Fruit fly (Drosophila melanogaster) whole organism, embryonic: ENCODE results near the gene PRL-1.

Source experiments
- Antp ChIP-seq: fragments of 200-800 bp; sonication (Bioruptor generic); optimal IDR thresholded peaks from 3 replicates; lab custom pipeline; 2016; ENCODE audit warnings: missing biosample characterization, missing genetic modification characterization
- Awh ChIP-seq: fragments of 200-800 bp; sonication (Bioruptor generic); IDR thresholded peaks from 2 replicates; pipeline ENCODE4, ENCODE4 v1.3.6; 2022; ENCODE audit warnings: missing biosample characterization, missing genetic modification characterization
- B-H2 ChIP-seq: fragments of 200-800 bp; sonication (Bioruptor generic); optimal IDR thresholded peaks from 2 replicates; lab custom pipeline; 2018; ENCODE audit warnings: missing biosample characterization, mild to moderate bottlenecking, missing genetic modification characterization
- Bgb ChIP-seq: fragments of 200-800 bp; sonication (Bioruptor generic); IDR thresholded peaks from 2 replicates; pipeline ENCODE4 v1.3.6; 2022; ENCODE audit warnings: missing biosample characterization, missing genetic modification characterization; ENCODE audit not compliant: partially characterized antibody
- CG10431 ChIP-seq: fragments of 200-800 bp; sonication (Bioruptor generic); optimal IDR thresholded peaks from 3 replicates; lab custom pipeline; 2018; ENCODE audit warnings: missing biosample characterization, mild to moderate bottlenecking, missing genetic modification characterization
- CG11247 ChIP-seq: fragments of 200-800 bp; sonication (Bioruptor generic); IDR thresholded peaks from 2 replicates; pipeline ENCODE4 v1.3.6; 2022; ENCODE audit warnings: missing biosample characterization, missing genetic modification characterization
- CG11696 ChIP-seq: fragments of 200-800 bp; sonication (Bioruptor generic); IDR thresholded peaks from 2 replicates; pipeline ENCODE4 v1.3.6; 2022; ENCODE audit warnings: missing biosample characterization, missing genetic modification characterization
- CG12104 ChIP-seq: fragments of 200-800 bp; sonication (Bioruptor generic); optimal IDR thresholded peaks from 3 replicates; lab custom pipeline; 2016; ENCODE audit warnings: missing biosample characterization, missing genetic modification characterization
- CG12299 ChIP-seq: fragments of 200-800 bp; sonication (Bioruptor generic); optimal IDR thresholded peaks from 2 replicates; lab custom pipeline; 2018; ENCODE audit warnings: missing biosample characterization, mild to moderate bottlenecking, missing genetic modification characterization
- CG13123 ChIP-seq: fragments of 200-800 bp; sonication (Bioruptor generic); optimal IDR thresholded peaks from 2 replicates; lab custom pipeline; 2016; ENCODE audit warnings: missing biosample characterization, missing genetic modification characterization
- CG1529 ChIP-seq: fragments of 200-800 bp; sonication (Bioruptor generic); optimal IDR thresholded peaks from 3 replicates; lab custom pipeline; 2018; ENCODE audit warnings: missing biosample characterization, missing genetic modification characterization
- CG1603 ChIP-seq: fragments of 200-800 bp; sonication (Bioruptor generic); optimal IDR thresholded peaks from 2 replicates; lab custom pipeline; 2019; ENCODE audit warnings: missing biosample characterization, mild to moderate bottlenecking, missing genetic modification characterization, moderate library complexity
- CG16779 ChIP-seq: fragments of 200-800 bp; sonication (Bioruptor generic); IDR thresholded peaks from 2 replicates; pipeline ENCODE4 v1.3.6; 2022; ENCODE audit warnings: missing biosample characterization, missing genetic modification characterization
- CG17186 ChIP-seq: fragments of 200-800 bp; sonication (Bioruptor generic); optimal IDR thresholded peaks from 3 replicates; lab custom pipeline; 2017; ENCODE audit warnings: missing biosample characterization, missing genetic modification reagents, missing genetic modification characterization
- CG17912 ChIP-seq: fragments of 200-800 bp; sonication (Bioruptor generic); optimal IDR thresholded peaks from 2 replicates; lab custom pipeline; 2018; ENCODE audit warnings: missing biosample characterization, mild to moderate bottlenecking, missing genetic modification characterization
- CG18476 ChIP-seq: fragments of 200-800 bp; sonication (Bioruptor generic); optimal IDR thresholded peaks from 2 replicates; lab custom pipeline; 2016; ENCODE audit warnings: missing biosample characterization, mild to moderate bottlenecking, missing genetic modification characterization
- CG3065 ChIP-seq: fragments of 200-800 bp; sonication (Bioruptor generic); optimal IDR thresholded peaks from 2 replicates; lab custom pipeline; 2016; ENCODE audit warnings: missing biosample characterization, missing genetic modification characterization
- CG31388 ChIP-seq: fragments of 200-800 bp; sonication (Bioruptor generic); optimal IDR thresholded peaks from 2 replicates; lab custom pipeline; 2016; ENCODE audit warnings: missing biosample characterization, missing genetic modification characterization
- CG3163 ChIP-seq: fragments of 200-800 bp; sonication (Bioruptor generic); optimal IDR thresholded peaks from 3 replicates; lab custom pipeline; 2016; ENCODE audit warnings: missing biosample characterization, missing genetic modification characterization
- CG32532 ChIP-seq: fragments of 200-800 bp; sonication (Bioruptor generic); IDR thresholded peaks from 2 replicates; pipeline ENCODE4 v1.3.6; 2022; ENCODE audit warnings: missing biosample characterization, missing genetic modification characterization
- CG4820 ChIP-seq: fragments of 200-800 bp; sonication (Bioruptor generic); optimal IDR thresholded peaks from 3 replicates; lab custom pipeline; 2016; ENCODE audit warnings: missing biosample characterization, missing genetic modification characterization
- CG7786 ChIP-seq: fragments of 200-800 bp; sonication (Bioruptor generic); optimal IDR thresholded peaks from 2 replicates; lab custom pipeline; 2016; ENCODE audit warnings: missing biosample characterization, missing genetic modification characterization
- CG8388 ChIP-seq: fragments of 200-800 bp; sonication (Bioruptor generic); optimal IDR thresholded peaks from 2 replicates; lab custom pipeline; 2019; ENCODE audit warnings: missing biosample characterization, mild to moderate bottlenecking, missing genetic modification characterization, moderate library complexity
- CG8924 ChIP-seq: fragments of 200-800 bp; optimal IDR thresholded peaks from 3 replicates; lab custom pipeline; 2019; ENCODE audit warnings: missing biosample characterization, mild to moderate bottlenecking, missing genetic modification characterization, moderate library complexity
- CG9797 ChIP-seq: fragments of 200-800 bp; sonication (Bioruptor generic); optimal IDR thresholded peaks from 3 replicates; lab custom pipeline; 2018; ENCODE audit warnings: missing biosample characterization, mild to moderate bottlenecking, missing genetic modification characterization
- H15 ChIP-seq: fragments of 200-800 bp; sonication (Bioruptor generic); IDR thresholded peaks from 3 replicates; pipeline ENCODE4 v1.3.6; 2022; ENCODE audit warnings: missing biosample characterization, missing genetic modification characterization
- Hr78 ChIP-seq, 2 experiments: fragments of 200-800 bp in 1 of 2; fragments of >200 bp in 1 of 2; sonication (Bioruptor generic) in 1 of 2; optimal IDR thresholded peaks; 2 replicates each; lab custom pipeline; 2017 to 2019; ENCODE audit warnings: missing biosample characterization in 2 of 2, missing genetic modification characterization in 2 of 2, mild to moderate bottlenecking in 1 of 2, moderate library complexity in 1 of 2
- Lpt ChIP-seq: fragments of >200 bp; optimal IDR thresholded peaks from 2 replicates; lab custom pipeline; 2018; ENCODE audit warnings: missing biosample characterization, missing genetic modification characterization
- NC2β ChIP-seq: fragments of 200-800 bp; sonication (Bioruptor generic); optimal IDR thresholded peaks from 2 replicates; lab custom pipeline; 2016; ENCODE audit warnings: missing biosample characterization, missing genetic modification characterization
- Nf-YB ChIP-seq: fragments of 200-800 bp; sonication (Bioruptor generic); optimal IDR thresholded peaks from 3 replicates; lab custom pipeline; 2019; ENCODE audit warnings: missing biosample characterization, mild to moderate bottlenecking, missing genetic modification characterization, moderate library complexity
- Rx ChIP-seq: fragments of 200-800 bp; sonication (Bioruptor generic); IDR thresholded peaks from 2 replicates; pipeline ENCODE4 v1.3.6; 2022; ENCODE audit warnings: missing biosample characterization, missing genetic modification characterization
- Spps ChIP-seq: fragments of 200-800 bp; sonication (Bioruptor generic); optimal IDR thresholded peaks from 2 replicates; lab custom pipeline; 2018; ENCODE audit warnings: missing biosample characterization, mild to moderate bottlenecking, missing genetic modification characterization
- ara ChIP-seq: fragments of 200-800 bp; sonication (Bioruptor generic); IDR thresholded peaks from 2 replicates; pipeline ENCODE4 v1.3.6; 2022; ENCODE audit warnings: missing biosample characterization, missing genetic modification characterization
- eve ChIP-seq, 2 experiments: fragments of >200 bp; optimal IDR thresholded peaks; 2 replicates each; lab custom pipeline; 2017; ENCODE audit warnings: missing biosample characterization in 2 of 2, missing genetic modification characterization in 2 of 2
- hb ChIP-seq: fragments of 200-800 bp; sonication (Bioruptor generic); IDR thresholded peaks from 3 replicates; pipeline ENCODE4 v1.3.6; 2022; ENCODE audit warnings: missing biosample characterization, missing genetic modification characterization; ENCODE audit not compliant: partially characterized antibody
- her ChIP-seq: fragments of 200-800 bp; sonication (Bioruptor generic); optimal IDR thresholded peaks from 2 replicates; lab custom pipeline; 2016; ENCODE audit warnings: missing biosample characterization, missing genetic modification characterization
- mam ChIP-seq: fragments of 200-800 bp; sonication (Bioruptor generic); optimal IDR thresholded peaks from 3 replicates; lab custom pipeline; 2016; ENCODE audit warnings: missing biosample characterization, missing genetic modification characterization
- nerfin-1 ChIP-seq: fragments of 200-800 bp; sonication (Bioruptor generic); optimal IDR thresholded peaks from 3 replicates; lab custom pipeline; 2019; ENCODE audit warnings: missing biosample characterization, mild to moderate bottlenecking, missing genetic modification characterization, moderate library complexity
- ro ChIP-seq: fragments of 200-800 bp; sonication (Bioruptor generic); IDR thresholded peaks from 2 replicates; pipeline ENCODE4 v1.3.6; 2022; ENCODE audit warnings: missing biosample characterization, missing genetic modification characterization
- salm ChIP-seq: fragments of 200-800 bp; sonication (Bioruptor generic); optimal IDR thresholded peaks from 2 replicates; lab custom pipeline; 2018; ENCODE audit warnings: missing biosample characterization, mild to moderate bottlenecking, missing genetic modification characterization
- scrt ChIP-seq: fragments of 200-800 bp; sonication (Bioruptor generic); optimal IDR thresholded peaks from 2 replicates; lab custom pipeline; 2018; ENCODE audit warnings: missing biosample characterization, mild to moderate bottlenecking, missing genetic modification characterization, moderate library complexity
- seq ChIP-seq: fragments of 200-800 bp; sonication (Bioruptor generic); IDR thresholded peaks from 2 replicates; pipeline ENCODE4 v1.3.6; 2022; ENCODE audit warnings: missing biosample characterization, missing genetic modification characterization
- slp2 ChIP-seq: fragments of 200-800 bp; sonication (Bioruptor generic); optimal IDR thresholded peaks from 2 replicates; lab custom pipeline; 2016; ENCODE audit warnings: missing biosample characterization, missing genetic modification characterization
- stwl ChIP-seq: fragments of 200-800 bp; sonication (Bioruptor generic); optimal IDR thresholded peaks from 3 replicates; lab custom pipeline; 2018; ENCODE audit warnings: missing biosample characterization, mild to moderate bottlenecking, missing genetic modification characterization, moderate library complexity
- tap ChIP-seq: fragments of 200-800 bp; optimal IDR thresholded peaks from 3 replicates; lab custom pipeline; 2019; ENCODE audit warnings: missing biosample characterization, mild to moderate bottlenecking, missing genetic modification characterization, moderate library complexity
- vfl ChIP-seq: fragments of 200-800 bp; sonication (Bioruptor generic); optimal IDR thresholded peaks from 2 replicates; lab custom pipeline; 2016; ENCODE audit warnings: missing biosample characterization, missing genetic modification characterization
- wdn ChIP-seq: fragments of 200-800 bp; sonication (Bioruptor generic); IDR thresholded peaks from 2 replicates; pipeline ENCODE4 v1.3.6; 2022; ENCODE audit warnings: missing biosample characterization, missing genetic modification characterization
- wek ChIP-seq: fragments of 200-800 bp; sonication (Bioruptor generic); optimal IDR thresholded peaks from 3 replicates; lab custom pipeline; 2018; ENCODE audit warnings: missing biosample characterization, mild to moderate bottlenecking, missing genetic modification characterization, moderate library complexity
- yki ChIP-seq: fragments of >200 bp; optimal IDR thresholded peaks from 3 replicates; lab custom pipeline; 2018

PRL-1 gene

DNA sequence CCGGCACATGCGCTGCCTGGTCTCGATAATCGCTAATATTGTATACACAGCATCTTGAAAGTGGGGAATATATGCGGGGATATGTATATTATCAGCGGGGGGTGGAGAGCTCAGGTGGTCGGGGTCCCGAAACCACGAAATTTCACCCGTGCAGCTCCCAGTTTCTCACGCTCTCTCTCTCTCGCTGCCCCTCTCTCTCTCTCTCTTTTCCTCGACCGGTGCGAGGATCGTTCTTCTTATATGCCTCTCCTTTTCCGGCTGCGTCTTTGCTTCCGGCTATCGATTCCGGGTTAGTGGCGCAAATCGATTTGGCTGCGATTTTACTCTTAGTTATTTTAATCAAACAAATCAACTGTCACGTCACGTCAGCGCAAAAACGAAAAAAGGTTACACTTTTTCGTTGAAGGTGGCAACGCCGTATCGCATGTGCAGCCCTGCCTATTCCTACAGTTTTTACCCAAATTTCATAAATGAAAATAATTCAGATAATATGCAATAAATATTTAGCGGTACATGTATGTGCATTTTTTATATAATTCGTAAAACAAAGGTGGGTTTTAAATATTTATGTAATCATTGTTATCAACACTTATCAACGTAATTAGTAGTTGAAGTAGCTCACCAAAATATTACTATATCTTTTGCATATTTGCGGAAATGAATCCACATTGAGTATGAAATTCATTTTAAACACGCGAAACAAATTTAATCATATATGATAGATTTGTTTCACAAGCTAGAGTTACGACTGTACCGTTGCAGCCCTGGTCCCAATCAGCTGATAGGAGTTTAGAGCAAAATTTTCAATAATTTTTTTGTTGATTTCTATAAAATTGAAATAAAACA is 42.3 kb upstream of the PRL-1 start, which contains the start of the genes heix and CG17328 (continued):
- peak; percentile 28; the same call in 1 of the 2 replicates for TF ChIP-seq seq (GFP tag; lab: Robert Waterston, UW)
- peak; percentile 43 for TF ChIP-seq Nf-YB (GFP tag; lab: Kevin White, UChicago)
- TF ChIP-seq CG12299: peak; percentile 54
- no peak for TF ChIP-seq ro (GFP tag; lab: Robert Waterston, UW)
- no peak for TF ChIP-seq vfl (GFP tag; lab: Kevin White, UChicago)
- TF ChIP-seq wek (GFP tag; lab: Kevin White, UChicago): no peak
- peak; percentile 6 for TF ChIP-seq CG31388
- peak; percentile 55 for TF ChIP-seq Antp (GFP tag; lab: Kevin White, UChicago)
- TF ChIP-seq yki (lab: Kevin White, UChicago): no peak
- TF ChIP-seq Hr78 (GFP tag; optimal IDR thresholded peaks at IDR 0.05; lab: Kevin White, UChicago): no peak
- TF ChIP-seq scrt: peak; percentile 37
- TF ChIP-seq CG4820 (GFP tag; lab: Kevin White, UChicago): peak; percentile 67
- TF ChIP-seq hb (GFP tag; lab: Robert Waterston, UW): no peak
- peak; percentile 47 for TF ChIP-seq CG17912
- TF ChIP-seq salm (tag; lab: Kevin White, UChicago): no peak
- peak; percentile 75 for TF ChIP-seq CG9797 (GFP tag; lab: Kevin White, UChicago)
- peak; percentile 78 for TF ChIP-seq CG12104 (GFP tag; lab: Kevin White, UChicago)
- peak; percentile 39 for TF ChIP-seq NC2β (GFP tag; lab: Kevin White, UChicago)
- peak; percentile 74 for TF ChIP-seq CG11247 (GFP tag; lab: Robert Waterston, UW)
- TF ChIP-seq CG16779 (GFP tag; lab: Robert Waterston, UW): no peak
- TF ChIP-seq slp2 (GFP tag; lab: Kevin White, UChicago): peak; percentile 5
- peak; percentile 82; the same call in 1 of the 2 replicates for TF ChIP-seq CG32532 (GFP tag; lab: Robert Waterston, UW)
- TF ChIP-seq CG13123: peak; percentile 7
- TF ChIP-seq nerfin-1: peak; percentile 39
- no peak; the same call in 1 of the 2 replicates for TF ChIP-seq Bgb (GFP tag; lab: Robert Waterston, UW)
- peak; percentile 70; the same call in 2 of the 3 replicates for TF ChIP-seq H15
- TF ChIP-seq Rx (GFP tag; lab: Robert Waterston, UW): peak; percentile 52
- no peak for TF ChIP-seq her
- TF ChIP-seq wdn: 0 out of 2 replicates have a peak, but pooled peaks have one; percentile 73
- peak; percentile 82 for TF ChIP-seq CG8924 (tag; lab: Kevin White, UChicago)
- peak; percentile 63 for TF ChIP-seq CG1603 (tag; lab: Kevin White, UChicago)
- TF ChIP-seq Lpt (GFP tag; lab: Kevin White, UChicago): no peak
- TF ChIP-seq CG3065 (GFP tag; lab: Kevin White, UChicago): peak; percentile 7
- TF ChIP-seq Spps: no peak
- TF ChIP-seq CG18476 (GFP tag; lab: Kevin White, UChicago): peak; percentile 48
- TF ChIP-seq CG8388 (GFP tag; lab: Kevin White, UChicago): peak; percentile 43
- no peak for TF ChIP-seq tap (tag; lab: Kevin White, UChicago)
- TF ChIP-seq CG7786 (GFP tag; lab: Kevin White, UChicago): peak; percentile 56
- no peak for TF ChIP-seq CG10431 (GFP tag; lab: Kevin White, UChicago)
- TF ChIP-seq CG3163 (GFP tag; lab: Kevin White, UChicago): no peak
- TF ChIP-seq mam (GFP tag; lab: Kevin White, UChicago): peak; percentile 87
- TF ChIP-seq ara (GFP tag; lab: Robert Waterston, UW): peak; percentile 48; the same call in 1 of the 2 replicates
- TF ChIP-seq CG17186: peak; percentile 61
- peak; percentile 73 for TF ChIP-seq B-H2 (GFP tag; lab: Kevin White, UChicago)
- peak; percentile 100 for TF ChIP-seq CG1529 (GFP tag; lab: Kevin White, UChicago)
- TF ChIP-seq stwl: peak; percentile 46
- TF ChIP-seq Awh (GFP tag; lab: Robert Waterston, UW): 0 out of 2 replicates have a peak, but pooled peaks have one; percentile 12
- TF ChIP-seq eve (GFP tag; optimal IDR thresholded peaks at IDR 0.05; lab: Kevin White, UChicago): no peak
- TF ChIP-seq CG11696 (GFP tag; lab: Robert Waterston, UW): no peak; the same call in 1 of the 2 replicates
